Worm (Caenorhabditis elegans): ENCODE data around the gene coq-3.
A peak's percentile ranks its signal among the peaks of the same experiment; 100 is the strongest.

DNA sequence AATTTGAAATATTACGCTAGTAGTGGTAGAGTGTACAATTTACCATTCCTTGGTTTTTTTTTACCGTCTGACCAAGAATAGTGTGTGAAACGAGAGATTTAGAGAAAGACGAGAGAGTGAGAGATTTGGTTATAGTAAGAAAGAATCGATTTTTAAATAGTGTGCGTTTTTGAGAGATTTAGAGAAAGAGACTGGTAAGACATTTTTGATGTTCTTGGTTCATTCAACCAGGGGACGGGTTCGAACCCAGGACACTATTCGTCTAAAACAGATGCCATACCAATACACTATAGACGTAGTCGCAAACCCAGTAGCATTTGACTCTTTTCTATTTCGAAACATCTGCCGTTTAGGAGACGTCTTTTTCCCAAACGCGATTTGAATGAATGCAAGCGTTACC is 42.0 kb upstream of the coq-3 start:
- no peak for TF ChIP-seq nhr-28 (tag; optimal IDR thresholded peaks at IDR 0.05)
- TF ChIP-seq nhr-237 (tag; optimal IDR thresholded peaks at IDR 0.05): no peak
- TF ChIP-seq unc-39 (tag; optimal IDR thresholded peaks at IDR 0.05): no peak
- TF ChIP-seq egl-27 (tag; optimal IDR thresholded peaks at IDR 0.05): peak; percentile 64
- peak; percentile 68 for TF ChIP-seq R02D3.7 (tag; optimal IDR thresholded peaks at IDR 0.05)
- TF ChIP-seq ZK546.5 (tag; optimal IDR thresholded peaks at IDR 0.05): no peak
- TF ChIP-seq fos-1 (tag; optimal IDR thresholded peaks at IDR 0.05): peak; percentile 69
- TF ChIP-seq unc-62 (GFP tag; optimal IDR thresholded peaks at IDR 0.05): peak; percentile 59
- TF ChIP-seq nfya-1 (tag; optimal IDR thresholded peaks at IDR 0.05; ENCODE audit: insufficient read depth): peak; percentile 76
- no peak for TF ChIP-seq pqm-1 (tag; optimal IDR thresholded peaks at IDR 0.05)
- peak; percentile 43 for TF ChIP-seq aly-2 (tag; optimal IDR thresholded peaks at IDR 0.05)
- TF ChIP-seq elt-3 (tag; optimal IDR thresholded peaks at IDR 0.05): no peak
- TF ChIP-seq tbx-2 (tag; optimal IDR thresholded peaks at IDR 0.05): peak; percentile 89
